Fruit fly (Drosophila melanogaster) whole organism, embryonic: ENCODE data around the gene Nf1.

ENCODE experiments used
- Blimp-1 ChIP-seq: fragments of 200-800 bp; sonication (Bioruptor generic); optimal IDR thresholded peaks from 3 replicates; lab custom pipeline; 2018; ENCODE audit warnings: missing biosample characterization, missing genetic modification characterization, mild to moderate bottlenecking, moderate library complexity, missing genetic modification reagents
- CG10274 ChIP-seq: fragments of 200-800 bp; sonication (Bioruptor generic); optimal IDR thresholded peaks from 3 replicates; lab custom pipeline; 2017; ENCODE audit warnings: missing biosample characterization, mild to moderate bottlenecking, missing genetic modification characterization
- CG12155 ChIP-seq: fragments of 200-800 bp; sonication (Bioruptor generic); optimal IDR thresholded peaks from 3 replicates; lab custom pipeline; 2016; ENCODE audit warnings: missing biosample characterization, missing genetic modification characterization
- CG12769 ChIP-seq: fragments of 200-800 bp; sonication (Bioruptor generic); optimal IDR thresholded peaks from 2 replicates; lab custom pipeline; 2019; ENCODE audit warnings: missing biosample characterization, mild to moderate bottlenecking, missing genetic modification characterization, moderate library complexity
- CG13287 ChIP-seq: fragments of 200-800 bp; sonication (Bioruptor generic); IDR thresholded peaks from 2 replicates; pipeline ENCODE4 v1.3.6; 2022; ENCODE audit warnings: missing biosample characterization, missing genetic modification characterization; ENCODE audit not compliant: partially characterized antibody
- CG13894 ChIP-seq: fragments of 200-800 bp; sonication (Bioruptor generic); optimal IDR thresholded peaks from 3 replicates; lab custom pipeline; 2018; ENCODE audit warnings: missing biosample characterization, mild to moderate bottlenecking, missing genetic modification characterization, moderate library complexity
- CG15479 ChIP-seq: fragments of 200-800 bp; sonication (Bioruptor generic); optimal IDR thresholded peaks from 3 replicates; lab custom pipeline; 2019; ENCODE audit warnings: missing biosample characterization, mild to moderate bottlenecking, missing genetic modification characterization, moderate library complexity
- CG16779 ChIP-seq: fragments of 200-800 bp; sonication (Bioruptor generic); IDR thresholded peaks from 2 replicates; pipeline ENCODE4 v1.3.6; 2022; ENCODE audit warnings: missing biosample characterization, missing genetic modification characterization
- CG16863 ChIP-seq: fragments of 200-800 bp; sonication (Bioruptor generic); optimal IDR thresholded peaks from 3 replicates; lab custom pipeline; 2016; ENCODE audit warnings: missing biosample characterization, missing genetic modification characterization
- CG1832 ChIP-seq: fragments of 200-800 bp; sonication (Bioruptor generic); optimal IDR thresholded peaks from 2 replicates; lab custom pipeline; 2017; ENCODE audit warnings: missing biosample characterization, mild to moderate bottlenecking, missing genetic modification characterization, inconsistent platforms
- CG2712 ChIP-seq: fragments of 200-800 bp; optimal IDR thresholded peaks from 3 replicates; lab custom pipeline; 2019; ENCODE audit warnings: missing biosample characterization, mild to moderate bottlenecking, missing genetic modification characterization, moderate library complexity
- CG30431 ChIP-seq: fragments of 200-800 bp; sonication (Bioruptor generic); optimal IDR thresholded peaks from 2 replicates; lab custom pipeline; 2017; ENCODE audit warnings: missing biosample characterization, missing genetic modification characterization
- CG31388 ChIP-seq: fragments of 200-800 bp; sonication (Bioruptor generic); optimal IDR thresholded peaks from 2 replicates; lab custom pipeline; 2016; ENCODE audit warnings: missing biosample characterization, missing genetic modification characterization
- CG4854 ChIP-seq: fragments of 200-800 bp; sonication (Bioruptor generic); optimal IDR thresholded peaks from 2 replicates; lab custom pipeline; 2016; ENCODE audit warnings: missing biosample characterization, missing genetic modification characterization, inconsistent platforms
- CG8290 ChIP-seq, 3 experiments: fragments of 200-800 bp; sonication (Bioruptor generic); optimal IDR thresholded peaks; 2 replicates each; lab custom pipeline; 2016 to 2019; ENCODE audit warnings: missing biosample characterization in 3 of 3, missing genetic modification characterization in 3 of 3, mild to moderate bottlenecking in 2 of 3, moderate library complexity in 1 of 3
- CG8924 ChIP-seq: fragments of 200-800 bp; optimal IDR thresholded peaks from 3 replicates; lab custom pipeline; 2019; ENCODE audit warnings: missing biosample characterization, mild to moderate bottlenecking, missing genetic modification characterization, moderate library complexity
- CG9437 ChIP-seq: fragments of 200-800 bp; sonication (Bioruptor generic); optimal IDR thresholded peaks from 2 replicates; lab custom pipeline; 2018; ENCODE audit warnings: missing biosample characterization, mild to moderate bottlenecking, missing genetic modification characterization
- CG9727 ChIP-seq: fragments of 200-800 bp; sonication (Bioruptor generic); optimal IDR thresholded peaks from 3 replicates; lab custom pipeline; 2017; ENCODE audit warnings: missing biosample characterization, mild to moderate bottlenecking, missing genetic modification characterization
- CG9876 ChIP-seq: fragments of 200-800 bp; sonication (Bioruptor generic); optimal IDR thresholded peaks from 2 replicates; lab custom pipeline; 2016; ENCODE audit warnings: missing biosample characterization, missing genetic modification characterization
- Deaf1 ChIP-seq: fragments of 200-800 bp; optimal IDR thresholded peaks from 3 replicates; lab custom pipeline; 2019; ENCODE audit warnings: missing biosample characterization, mild to moderate bottlenecking, missing genetic modification characterization, moderate library complexity
- Doc3 ChIP-seq: fragments of 200-800 bp; sonication (Bioruptor generic); IDR thresholded peaks from 3 replicates; pipeline ENCODE4 v1.3.6; 2022; ENCODE audit warnings: missing biosample characterization, missing genetic modification characterization; ENCODE audit not compliant: partially characterized antibody
- Hmx ChIP-seq: fragments of 200-800 bp; sonication (Bioruptor generic); optimal IDR thresholded peaks from 2 replicates; lab custom pipeline; 2016; ENCODE audit warnings: missing biosample characterization, missing genetic modification characterization
- Jarid2 ChIP-seq: fragments of 200-800 bp; sonication (Bioruptor generic); optimal IDR thresholded peaks from 3 replicates; lab custom pipeline; 2017; ENCODE audit warnings: mild to moderate bottlenecking, missing biosample characterization, missing genetic modification reagents, missing genetic modification characterization
- Mes4 ChIP-seq: fragments of 200-800 bp; sonication (Bioruptor generic); optimal IDR thresholded peaks from 2 replicates; lab custom pipeline; 2016; ENCODE audit warnings: missing biosample characterization, missing genetic modification characterization
- Poxn ChIP-seq: fragments of 200-800 bp; sonication (Bioruptor generic); IDR thresholded peaks from 2 replicates; pipeline ENCODE4 v1.3.6; 2022; ENCODE audit warnings: missing biosample characterization, missing genetic modification characterization
- Taf1 ChIP-seq: fragments of 200-800 bp; sonication (Bioruptor generic); IDR thresholded peaks from 2 replicates; pipeline ENCODE4 v1.3.6; 2022; ENCODE audit warnings: missing biosample characterization, missing genetic modification characterization
- Tbp ChIP-seq: fragments of >200 bp; optimal IDR thresholded peaks from 2 replicates; lab custom pipeline; 2018; ENCODE audit warnings: missing biosample characterization, missing genetic modification characterization
- ab ChIP-seq: fragments of 200-800 bp; sonication (Bioruptor generic); optimal IDR thresholded peaks from 2 replicates; lab custom pipeline; 2016; ENCODE audit warnings: missing biosample characterization, missing genetic modification characterization
- abd-A ChIP-seq: fragments of 200-800 bp; sonication (Bioruptor generic); optimal IDR thresholded peaks from 3 replicates; lab custom pipeline; 2019; ENCODE audit warnings: missing biosample characterization, mild to moderate bottlenecking, missing genetic modification characterization, moderate library complexity
- ac ChIP-seq: fragments of 200-800 bp; sonication (Bioruptor generic); optimal IDR thresholded peaks from 3 replicates; lab custom pipeline; 2017; ENCODE audit warnings: missing biosample characterization, mild to moderate bottlenecking, missing genetic modification characterization
- amos ChIP-seq: fragments of 200-800 bp; sonication (Bioruptor generic); IDR thresholded peaks from 2 replicates; pipeline ENCODE4 v1.3.6; 2022; ENCODE audit warnings: missing biosample characterization, missing genetic modification characterization; ENCODE audit not compliant: partially characterized antibody
- ara ChIP-seq: fragments of 200-800 bp; sonication (Bioruptor generic); IDR thresholded peaks from 2 replicates; pipeline ENCODE4 v1.3.6; 2022; ENCODE audit warnings: missing biosample characterization, missing genetic modification characterization
- ato ChIP-seq: fragments of 200-800 bp; sonication (Bioruptor generic); IDR thresholded peaks from 2 replicates; pipeline ENCODE4 v1.3.6; 2022; ENCODE audit warnings: missing biosample characterization, missing genetic modification characterization; ENCODE audit not compliant: partially characterized antibody
- az2 ChIP-seq: fragments of 200-800 bp; sonication (Bioruptor generic); optimal IDR thresholded peaks from 3 replicates; lab custom pipeline; 2016; ENCODE audit warnings: missing biosample characterization, missing genetic modification characterization
- bab2 ChIP-seq: fragments of 200-800 bp; sonication (Bioruptor generic); optimal IDR thresholded peaks from 2 replicates; lab custom pipeline; 2016; ENCODE audit warnings: missing biosample characterization, missing genetic modification characterization
- corto ChIP-seq: fragments of 200-800 bp; sonication (Bioruptor generic); optimal IDR thresholded peaks from 2 replicates; lab custom pipeline; 2016; ENCODE audit warnings: missing biosample characterization, mild to moderate bottlenecking, missing genetic modification characterization, moderate library complexity
- disco-r ChIP-seq: fragments of 200-800 bp; sonication (Bioruptor generic); optimal IDR thresholded peaks from 2 replicates; lab custom pipeline; 2016; ENCODE audit warnings: missing biosample characterization, missing genetic modification characterization
- dm ChIP-seq: fragments of 200-800 bp; sonication (Bioruptor generic); optimal IDR thresholded peaks from 3 replicates; lab custom pipeline; 2016; ENCODE audit warnings: missing biosample characterization, missing genetic modification characterization
- exex ChIP-seq: fragments of 200-800 bp; sonication (Bioruptor generic); optimal IDR thresholded peaks from 4 replicates; lab custom pipeline; 2018; ENCODE audit warnings: missing biosample characterization, mild to moderate bottlenecking, missing genetic modification characterization, moderate library complexity
- gro ChIP-seq: fragments of 200-800 bp; sonication (Bioruptor generic); optimal IDR thresholded peaks from 2 replicates; lab custom pipeline; 2016; ENCODE audit warnings: missing biosample characterization, missing genetic modification characterization
- insv ChIP-seq, 2 experiments: fragments of 200-800 bp; sonication (Bioruptor generic); optimal IDR thresholded peaks; 3 replicates each; lab custom pipeline; 2016 to 2018; ENCODE audit warnings: missing biosample characterization in 2 of 2, missing genetic modification characterization in 2 of 2
- mirr ChIP-seq: fragments of 200-800 bp; sonication (Bioruptor generic); optimal IDR thresholded peaks from 3 replicates; lab custom pipeline; 2018; ENCODE audit warnings: missing biosample characterization, mild to moderate bottlenecking, missing genetic modification characterization
- nerfin-2 ChIP-seq: fragments of 200-800 bp; sonication (Bioruptor generic); IDR thresholded peaks from 2 replicates; pipeline ENCODE4 v1.3.6; 2022; ENCODE audit warnings: missing biosample characterization, missing genetic modification characterization; ENCODE audit not compliant: partially characterized antibody
- pzg ChIP-seq: fragments of 200-800 bp; sonication (Bioruptor generic); optimal IDR thresholded peaks from 3 replicates; lab custom pipeline; 2018; ENCODE audit warnings: missing biosample characterization, mild to moderate bottlenecking, missing genetic modification characterization, moderate library complexity
- run ChIP-seq: fragments of 200-800 bp; sonication (Bioruptor generic); optimal IDR thresholded peaks from 3 replicates; lab custom pipeline; 2018; ENCODE audit warnings: missing biosample characterization, mild to moderate bottlenecking, missing genetic modification characterization
- ssp ChIP-seq: fragments of 200-800 bp; sonication (Bioruptor generic); IDR thresholded peaks from 2 replicates; pipeline ENCODE4 v1.3.6; 2022; ENCODE audit warnings: missing biosample characterization, missing genetic modification characterization
- tin ChIP-seq: fragments of 200-800 bp; sonication (Bioruptor generic); optimal IDR thresholded peaks from 3 replicates; lab custom pipeline; 2016; ENCODE audit warnings: missing biosample characterization, missing genetic modification characterization
- usp ChIP-seq: fragments of >200 bp; optimal IDR thresholded peaks from 2 replicates; lab custom pipeline; 2017; ENCODE audit warnings: missing biosample characterization, missing genetic modification characterization
- vvl ChIP-seq: fragments of 200-800 bp; sonication (Bioruptor generic); IDR thresholded peaks from 2 replicates; pipeline ENCODE4 v1.3.6; 2022; ENCODE audit warnings: missing biosample characterization, missing genetic modification characterization
- zf30C ChIP-seq: fragments of 200-800 bp; sonication (Bioruptor generic); optimal IDR thresholded peaks from 3 replicates; lab custom pipeline; 2018; ENCODE audit warnings: missing biosample characterization, mild to moderate bottlenecking, missing genetic modification characterization

The Nf1 gene

dm6 chr3R:26039793-26040335 is 57.1 kb downstream of the Nf1 start (continued):
- no peak for TF ChIP-seq CG4854 (GFP tag; lab: Kevin White, UChicago)
- no peak for TF ChIP-seq CG16863
- no peak for TF ChIP-seq dm
- TF ChIP-seq abd-A (tag; lab: Kevin White, UChicago): no peak
- no peak for TF ChIP-seq nerfin-2 (GFP tag; lab: Robert Waterston, UW)
- peak; percentile 18 for TF ChIP-seq Jarid2 (GFP tag; lab: Kevin White, UChicago)
- TF ChIP-seq Blimp-1 (GFP tag; lab: Kevin White, UChicago): no peak
- TF ChIP-seq corto (GFP tag; lab: Kevin White, UChicago): no peak
- TF ChIP-seq usp (GFP tag; lab: Kevin White, UChicago): no peak
- TF ChIP-seq disco-r: no peak
- TF ChIP-seq amos: no peak
- peak; percentile 34 for TF ChIP-seq CG15479
- no peak for TF ChIP-seq CG9727
- TF ChIP-seq CG9437 (GFP tag; lab: Kevin White, UChicago): no peak
- TF ChIP-seq CG16779 (GFP tag; lab: Robert Waterston, UW): no peak
- no peak for TF ChIP-seq CG31388 (GFP tag; lab: Kevin White, UChicago)
- TF ChIP-seq Doc3 (GFP tag; lab: Robert Waterston, UW): no peak
- no peak for TF ChIP-seq CG9876 (GFP tag; lab: Kevin White, UChicago)
- no peak for TF ChIP-seq CG12769
- no peak for TF ChIP-seq CG13894 (tag; lab: Kevin White, UChicago)
- no peak for TF ChIP-seq vvl (GFP tag; lab: Robert Waterston, UW)
- no peak for TF ChIP-seq CG30431 (GFP tag; lab: Kevin White, UChicago)
- no peak for TF ChIP-seq CG10274 (GFP tag; lab: Kevin White, UChicago)
- no peak for TF ChIP-seq Mes4 (GFP tag; lab: Kevin White, UChicago)
- TF ChIP-seq CG1832 (GFP tag; lab: Kevin White, UChicago): peak; percentile 87
- no peak for TF ChIP-seq CG12155 (GFP tag; lab: Kevin White, UChicago)
- TF ChIP-seq CG8924 (tag; lab: Kevin White, UChicago): no peak
- no peak for TF ChIP-seq ato (GFP tag; lab: Robert Waterston, UW)
- TF ChIP-seq az2 (GFP tag; lab: Kevin White, UChicago): no peak
- TF ChIP-seq CG13287 (GFP tag; lab: Robert Waterston, UW): no peak
- TF ChIP-seq Hmx: no peak
- TF ChIP-seq run (tag; lab: Kevin White, UChicago): no peak
- TF ChIP-seq ab (GFP tag; lab: Kevin White, UChicago): no peak
- no peak for TF ChIP-seq Poxn (GFP tag; lab: Robert Waterston, UW)
- TF ChIP-seq Tbp (GFP tag; lab: Kevin White, UChicago): peak; percentile 88
- TF ChIP-seq CG2712 (tag; lab: Kevin White, UChicago): no peak
- TF ChIP-seq Taf1: no peak
- TF ChIP-seq zf30C (GFP tag; lab: Kevin White, UChicago): no peak
- no peak for TF ChIP-seq ara (GFP tag; lab: Robert Waterston, UW)
- TF ChIP-seq Deaf1 (tag; lab: Kevin White, UChicago): no peak
- peak; percentile 100 for TF ChIP-seq ac (GFP tag; lab: Kevin White, UChicago)
- no peak for TF ChIP-seq CG8290 (GFP tag; optimal IDR thresholded peaks at IDR 0.05; lab: Kevin White, UChicago)
- TF ChIP-seq CG8290 (tag; optimal IDR thresholded peaks at IDR 0.05; lab: Kevin White, UChicago): no peak
- TF ChIP-seq mirr: no peak
- no peak for TF ChIP-seq ssp
- TF ChIP-seq pzg (GFP tag; lab: Kevin White, UChicago): no peak
- no peak for TF ChIP-seq exex
- TF ChIP-seq insv (GFP tag; optimal IDR thresholded peaks at IDR 0.05; lab: Kevin White, UChicago): peak in 1 of 2 experiments; percentile 57
- TF ChIP-seq tin (GFP tag; lab: Kevin White, UChicago): no peak
- TF ChIP-seq bab2 (GFP tag; lab: Kevin White, UChicago): no peak
- TF ChIP-seq gro (GFP tag; lab: Kevin White, UChicago): no peak
